Worm (Caenorhabditis elegans) whole organism, L4/young adult: ENCODE measurements around the gene ugt-17.

Experiments used
- W03F9.2 ChIP-seq: fragments of 150-350 bp; optimal IDR thresholded peaks from 2 replicates; lab custom pipeline; 2014; ENCODE audit warnings: missing biosample characterization, missing genetic modification characterization
- dao-5 ChIP-seq: sonication (generic microtip); optimal IDR thresholded peaks from 2 replicates; lab custom pipeline; 2016; ENCODE audit warnings: missing genotype, missing genetic modification characterization, moderate library complexity, missing compliant biosample characterization
- him-1 ChIP-seq: sonication (generic microtip); optimal IDR thresholded peaks from 2 replicates; lab custom pipeline; 2016; ENCODE audit warnings: missing genotype, missing genetic modification reagents, missing genetic modification characterization, missing compliant biosample characterization

Gene ugt-17

DNA sequence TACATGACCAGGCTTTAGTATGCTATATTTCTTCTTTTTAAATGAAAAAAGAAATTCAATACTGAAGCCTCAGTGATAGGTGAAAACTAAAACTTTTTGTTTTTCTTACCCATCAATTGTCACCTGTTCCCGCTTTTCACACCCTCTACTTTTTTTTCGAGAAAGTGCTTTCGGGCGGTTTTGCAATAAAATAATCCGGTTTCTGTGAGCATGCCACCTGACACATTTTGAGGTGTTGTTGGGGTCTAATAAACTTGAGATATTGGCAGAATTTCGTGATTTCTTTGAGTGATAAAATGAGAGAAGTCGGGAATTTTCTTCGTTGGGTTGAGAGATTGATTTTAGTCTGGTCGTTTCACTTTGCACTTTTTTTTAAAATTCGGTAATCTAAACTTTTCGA, 44.7 kb downstream of the ugt-17 start:
- TF ChIP-seq dao-5 (tag; lab: Kevin White, UChicago) (no peak), W03F9.2 (tag; lab: Kevin White, UChicago) (no peak), him-1 (tag; lab: Kevin White, UChicago) (no peak)

DNA sequence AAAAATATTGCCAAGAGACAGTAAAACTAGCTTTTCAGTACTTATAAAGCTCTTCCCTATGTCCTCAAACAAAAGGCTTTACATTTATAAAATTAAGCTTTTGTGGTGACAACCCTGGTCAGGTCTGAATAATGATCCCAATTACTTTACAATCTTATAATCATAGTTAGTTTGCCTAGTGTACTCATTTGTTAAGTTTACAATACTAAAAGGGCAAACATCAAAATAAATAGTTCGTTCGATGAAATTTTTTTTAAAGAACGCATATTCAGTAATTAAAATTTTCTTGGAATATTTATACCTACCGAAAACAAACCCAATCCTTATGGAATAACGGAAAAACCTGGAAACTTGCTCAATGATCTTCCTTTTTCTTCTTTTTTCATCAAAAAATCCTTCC, 46.0 kb downstream of the ugt-17 start:
- no peak for TF ChIP-seq him-1 (tag; lab: Kevin White, UChicago)
- no peak for TF ChIP-seq W03F9.2 (tag; lab: Kevin White, UChicago)
- TF ChIP-seq dao-5 (tag; lab: Kevin White, UChicago): no peak

DNA sequence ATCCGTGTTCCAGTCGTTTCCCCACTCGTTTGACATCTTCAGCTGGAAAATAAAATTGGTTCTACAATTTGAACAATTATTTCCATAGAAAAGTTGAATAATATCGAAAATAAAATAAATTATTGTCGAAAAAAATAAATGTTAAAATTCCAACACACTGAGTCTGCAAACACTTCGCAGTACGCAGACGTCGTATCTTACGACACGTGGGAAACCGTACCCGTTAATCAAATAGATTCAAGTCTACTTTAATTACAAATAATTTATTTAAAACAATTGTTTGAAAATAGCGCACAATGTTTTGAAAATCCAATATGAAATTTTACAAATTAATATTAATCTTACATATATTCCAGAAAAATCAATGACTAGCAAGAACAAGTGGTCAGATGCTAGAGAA, 49.9 kb downstream of the ugt-17 start, which contains the start of gene yif-1:
Gene yif-1 (minus strand): TSS at position 42 of the 400 bp plus-strand sequence.
- TF ChIP-seq him-1 (tag; lab: Kevin White, UChicago) (no peak), dao-5 (tag; lab: Kevin White, UChicago) (no peak), W03F9.2 (tag; lab: Kevin White, UChicago) (no peak)
